Fruit fly (Drosophila melanogaster) whole organism, pupa: ENCODE data around the gene Nemp.

Experiments
- CG10348 ChIP-seq: fragments of 200-800 bp; sonication (Bioruptor generic); IDR thresholded peaks from 2 replicates; pipeline ENCODE4 v1.3.6; 2022; ENCODE audit warnings: missing biosample characterization, missing genetic modification characterization
- CG12605 ChIP-seq: fragments of 200-800 bp; sonication (Bioruptor generic); IDR thresholded peaks from 2 replicates; pipeline ENCODE4 v1.3.6; 2022; ENCODE audit warnings: missing biosample characterization, missing genetic modification characterization
- CG13204 ChIP-seq: fragments of 200-800 bp; sonication (Bioruptor generic); optimal IDR thresholded peaks from 2 replicates; lab custom pipeline; 2018; ENCODE audit warnings: missing biosample characterization, mild to moderate bottlenecking, missing genetic modification characterization, moderate library complexity
- CG14655 ChIP-seq: fragments of 200-800 bp; sonication (Bioruptor generic); optimal IDR thresholded peaks from 3 replicates; lab custom pipeline; 2017; ENCODE audit warnings: mild to moderate bottlenecking, missing biosample characterization, missing genetic modification reagents, missing genetic modification characterization
- CG15710 ChIP-seq: fragments of 200-800 bp; sonication (Bioruptor generic); optimal IDR thresholded peaks from 2 replicates; lab custom pipeline; 2018; ENCODE audit warnings: missing biosample characterization, mild to moderate bottlenecking, missing genetic modification characterization, moderate library complexity
- CG17806 ChIP-seq: fragments of 200-800 bp; sonication (Bioruptor generic); optimal IDR thresholded peaks from 2 replicates; lab custom pipeline; 2018; ENCODE audit warnings: missing biosample characterization, mild to moderate bottlenecking, missing genetic modification characterization, moderate library complexity
- CG32121 ChIP-seq: fragments of 200-800 bp; sonication (Bioruptor generic); IDR thresholded peaks from 2 replicates; pipeline ENCODE4 v1.3.6; 2022; ENCODE audit warnings: missing biosample characterization, missing genetic modification characterization
- CG34367 ChIP-seq: fragments of 200-800 bp; sonication (Bioruptor generic); optimal IDR thresholded peaks from 2 replicates; lab custom pipeline; 2018; ENCODE audit warnings: missing biosample characterization, mild to moderate bottlenecking, missing genetic modification characterization
- CG4496 ChIP-seq: fragments of 200-800 bp; sonication (Bioruptor generic); IDR thresholded peaks from 3 replicates; pipeline ENCODE4 v1.3.6; 2022; ENCODE audit warnings: missing biosample characterization, missing genetic modification characterization
- CG8159 ChIP-seq: fragments of 200-800 bp; sonication (Bioruptor generic); optimal IDR thresholded peaks from 3 replicates; lab custom pipeline; 2018; ENCODE audit warnings: missing biosample characterization, mild to moderate bottlenecking, missing genetic modification characterization, moderate library complexity
- CG8301 ChIP-seq: fragments of 200-800 bp; sonication (Bioruptor generic); optimal IDR thresholded peaks from 2 replicates; lab custom pipeline; 2018; ENCODE audit warnings: missing biosample characterization, mild to moderate bottlenecking, missing genetic modification characterization
- CG9948 ChIP-seq: fragments of 200-800 bp; sonication (Bioruptor generic); optimal IDR thresholded peaks from 2 replicates; lab custom pipeline; 2018; ENCODE audit warnings: missing biosample characterization, mild to moderate bottlenecking, missing genetic modification characterization, moderate library complexity
- D1 ChIP-seq: fragments of 200-800 bp; sonication (Bioruptor generic); optimal IDR thresholded peaks from 2 replicates; lab custom pipeline; 2018; ENCODE audit warnings: missing biosample characterization, mild to moderate bottlenecking, missing genetic modification characterization, moderate library complexity
- EcR ChIP-seq: fragments of 200-800 bp; sonication (Bioruptor generic); optimal IDR thresholded peaks from 3 replicates; lab custom pipeline; 2019; ENCODE audit warnings: missing biosample characterization, missing genetic modification characterization, mild to moderate bottlenecking, moderate library complexity, missing genetic modification reagents
- Ets98B ChIP-seq: fragments of 200-800 bp; sonication (Bioruptor generic); IDR thresholded peaks from 2 replicates; pipeline ENCODE4 v1.3.6; 2022; ENCODE audit warnings: missing biosample characterization, missing genetic modification characterization
- Pif1A ChIP-seq: fragments of 200-800 bp; sonication (Bioruptor generic); optimal IDR thresholded peaks from 3 replicates; lab custom pipeline; 2016; ENCODE audit warnings: missing biosample characterization, missing genetic modification characterization
- Pif1B ChIP-seq: fragments of 200-800 bp; sonication (Bioruptor generic); optimal IDR thresholded peaks from 3 replicates; lab custom pipeline; 2016; ENCODE audit warnings: missing biosample characterization, missing genetic modification characterization
- Snoo ChIP-seq: fragments of 200-800 bp; sonication (Bioruptor generic); optimal IDR thresholded peaks from 3 replicates; lab custom pipeline; 2017; ENCODE audit warnings: missing biosample characterization, mild to moderate bottlenecking, missing genetic modification characterization, inconsistent platforms
- fd96Ca ChIP-seq: fragments of 200-800 bp; sonication (Bioruptor generic); IDR thresholded peaks from 3 replicates; pipeline ENCODE4 v1.3.6; 2022; ENCODE audit warnings: missing biosample characterization, missing genetic modification characterization
- gl ChIP-seq: fragments of 200-800 bp; sonication (Bioruptor generic); optimal IDR thresholded peaks from 2 replicates; lab custom pipeline; 2018; ENCODE audit warnings: missing biosample characterization, mild to moderate bottlenecking, missing genetic modification characterization
- rn ChIP-seq: fragments of 200-800 bp; sonication (Bioruptor generic); IDR thresholded peaks from 2 replicates; pipeline ENCODE4 v1.3.6; 2022; ENCODE audit warnings: missing biosample characterization, missing genetic modification characterization

Nemp gene

dm6 chrX:16687400-16688105 lies 32.7 kb upstream of the Nemp start:
- TF ChIP-seq CG17806 (tag; lab: Kevin White, UChicago) (no peak), D1 (tag; lab: Kevin White, UChicago) (no peak), Pif1A (GFP tag; lab: Kevin White, UChicago) (no peak), CG15710 (tag; lab: Kevin White, UChicago) (no peak), rn (GFP tag; lab: Robert Waterston, UW) (no peak), CG12605 (GFP tag; lab: Robert Waterston, UW) (no peak), CG8159 (no peak), Ets98B (GFP tag; lab: Robert Waterston, UW) (no peak), fd96Ca (GFP tag; lab: Robert Waterston, UW) (no peak), gl (no peak)

- TF ChIP-seq CG13204 (GFP tag; lab: Kevin White, UChicago): no peak
- no peak for TF ChIP-seq EcR (GFP tag; lab: Kevin White, UChicago)
- TF ChIP-seq CG4496 (GFP tag; lab: Robert Waterston, UW): 0 out of 3 replicates have a peak, but pooled peaks have one; percentile 13
- TF ChIP-seq Pif1B (GFP tag; lab: Kevin White, UChicago): no peak
These were observed 28.9 kb upstream of the Nemp start, which contains the start of gene Axs for dm6 chrX:16683765-16684164. TSS of gene Axs (minus strand) at chrX:16683895.

dm6 chrX:16678845-16679347 lies 24.1 kb upstream of the Nemp start, which contains the start of the genes CG13010 and sing:
TSS of gene CG13010 (minus strand) at chrX:16678945.
TSS of gene sing (plus strand) at chrX:16679297.
- no peak for TF ChIP-seq Ets98B (GFP tag; lab: Robert Waterston, UW)
- TF ChIP-seq fd96Ca (GFP tag; lab: Robert Waterston, UW): no peak
- no peak for TF ChIP-seq Pif1A (GFP tag; lab: Kevin White, UChicago)
- TF ChIP-seq CG14655 (GFP tag; lab: Kevin White, UChicago): no peak
- TF ChIP-seq Snoo (tag; lab: Kevin White, UChicago): no peak
- TF ChIP-seq CG15710 (tag; lab: Kevin White, UChicago): no peak
- TF ChIP-seq gl: no peak
- TF ChIP-seq CG12605 (GFP tag; lab: Robert Waterston, UW): no peak
- no peak for TF ChIP-seq CG32121 (GFP tag; lab: Robert Waterston, UW)
- TF ChIP-seq CG8159: no peak
- no peak for TF ChIP-seq CG9948 (tag; lab: Kevin White, UChicago)
- no peak for TF ChIP-seq rn (GFP tag; lab: Robert Waterston, UW)
- no peak for TF ChIP-seq CG8301 (tag; lab: Kevin White, UChicago)
- no peak for TF ChIP-seq D1 (tag; lab: Kevin White, UChicago)
- TF ChIP-seq Pif1B (GFP tag; lab: Kevin White, UChicago): no peak
- TF ChIP-seq EcR (GFP tag; lab: Kevin White, UChicago): no peak
- no peak for TF ChIP-seq CG13204 (GFP tag; lab: Kevin White, UChicago)
- no peak for TF ChIP-seq CG4496 (GFP tag; lab: Robert Waterston, UW)

dm6 chrX:16677163-16677562 lies 22.3 kb upstream of the Nemp start:
- TF ChIP-seq CG9948 (tag; lab: Kevin White, UChicago) (peak; percentile 25), Pif1A (GFP tag; lab: Kevin White, UChicago) (no peak), Snoo (tag; lab: Kevin White, UChicago) (peak; percentile 13), fd96Ca (GFP tag; lab: Robert Waterston, UW) (no peak), Pif1B (GFP tag; lab: Kevin White, UChicago) (no peak), CG10348 (GFP tag; lab: Robert Waterston, UW) (no peak), CG15710 (tag; lab: Kevin White, UChicago) (peak; percentile 20), D1 (tag; lab: Kevin White, UChicago) (no peak), CG32121 (GFP tag; lab: Robert Waterston, UW) (no peak), CG14655 (GFP tag; lab: Kevin White, UChicago) (no peak), CG34367 (tag; lab: Kevin White, UChicago) (no peak), CG12605 (GFP tag; lab: Robert Waterston, UW) (no peak), EcR (GFP tag; lab: Kevin White, UChicago) (no peak), rn (GFP tag; lab: Robert Waterston, UW) (no peak), Ets98B (GFP tag; lab: Robert Waterston, UW) (no peak), CG17806 (tag; lab: Kevin White, UChicago) (no peak), CG4496 (GFP tag; lab: Robert Waterston, UW) (0 out of 3 replicates have a peak, but pooled peaks have one; percentile 14), gl (no peak), CG8301 (tag; lab: Kevin White, UChicago) (no peak), CG13204 (GFP tag; lab: Kevin White, UChicago) (no peak), CG8159 (peak; percentile 18)

- no peak for TF ChIP-seq Pif1B (GFP tag; lab: Kevin White, UChicago)
- TF ChIP-seq CG34367 (tag; lab: Kevin White, UChicago): no peak
- TF ChIP-seq CG15710 (tag; lab: Kevin White, UChicago): no peak
- TF ChIP-seq fd96Ca (GFP tag; lab: Robert Waterston, UW): no peak
- TF ChIP-seq gl: no peak
- no peak for TF ChIP-seq CG4496 (GFP tag; lab: Robert Waterston, UW)
- TF ChIP-seq CG17806 (tag; lab: Kevin White, UChicago): no peak
- no peak for TF ChIP-seq CG8159
- TF ChIP-seq CG12605 (GFP tag; lab: Robert Waterston, UW): no peak
- no peak for TF ChIP-seq CG32121 (GFP tag; lab: Robert Waterston, UW)
- TF ChIP-seq CG10348 (GFP tag; lab: Robert Waterston, UW): no peak
- TF ChIP-seq, all 21 proteins: peak for 0
These were observed 21.8 kb upstream of the Nemp start, which contains the start of gene CG13012 for dm6 chrX:16676653-16677052. TSS of gene CG13012 (minus strand) at chrX:16676753.
